Fruit fly (Drosophila melanogaster) whole organism, embryonic: ENCODE data around the gene gro.

Experiments
- Antp ChIP-seq: fragments of 200-800 bp; sonication (Bioruptor generic); optimal IDR thresholded peaks from 3 replicates; lab custom pipeline; 2016; ENCODE audit warnings: missing biosample characterization, missing genetic modification characterization
- Bgb ChIP-seq: fragments of 200-800 bp; sonication (Bioruptor generic); IDR thresholded peaks from 2 replicates; pipeline ENCODE4 v1.3.6; 2022; ENCODE audit warnings: missing biosample characterization, missing genetic modification characterization; ENCODE audit not compliant: partially characterized antibody
- BtbVII ChIP-seq: fragments of 200-800 bp; sonication (Bioruptor generic); optimal IDR thresholded peaks from 3 replicates; lab custom pipeline; 2017; ENCODE audit warnings: missing biosample characterization, mild to moderate bottlenecking, missing genetic modification characterization
- CG10147 ChIP-seq: fragments of 200-800 bp; sonication (Bioruptor generic); optimal IDR thresholded peaks from 2 replicates; lab custom pipeline; 2019; ENCODE audit warnings: missing biosample characterization, mild to moderate bottlenecking, missing genetic modification characterization, moderate library complexity
- CG1024 ChIP-seq: fragments of 200-800 bp; sonication (Bioruptor generic); IDR thresholded peaks from 2 replicates; pipeline ENCODE4 v1.3.6; 2022; ENCODE audit warnings: missing biosample characterization, missing genetic modification characterization
- CG10543 ChIP-seq: fragments of 200-800 bp; sonication (Bioruptor generic); optimal IDR thresholded peaks from 3 replicates; lab custom pipeline; 2017; ENCODE audit warnings: missing biosample characterization, mild to moderate bottlenecking, missing genetic modification characterization, moderate library complexity
- CG10959 ChIP-seq: fragments of 200-800 bp; sonication (Bioruptor generic); IDR thresholded peaks from 2 replicates; pipeline ENCODE4 v1.3.6; 2022; ENCODE audit warnings: missing biosample characterization, missing genetic modification characterization
- CG11085 ChIP-seq: fragments of 200-800 bp; sonication (Bioruptor generic); IDR thresholded peaks from 2 replicates; pipeline ENCODE4 v1.3.6; 2022; ENCODE audit warnings: missing biosample characterization, missing genetic modification characterization
- CG11504 ChIP-seq: fragments of 200-800 bp; sonication (Bioruptor generic); optimal IDR thresholded peaks from 3 replicates; lab custom pipeline; 2019; ENCODE audit warnings: missing biosample characterization, mild to moderate bottlenecking, missing genetic modification characterization, moderate library complexity
- CG12071 ChIP-seq: fragments of 200-800 bp; sonication (Bioruptor generic); optimal IDR thresholded peaks from 3 replicates; lab custom pipeline; 2018; ENCODE audit warnings: missing biosample characterization, mild to moderate bottlenecking, missing genetic modification characterization
- CG13296 ChIP-seq: fragments of 200-800 bp; sonication (Bioruptor generic); optimal IDR thresholded peaks from 3 replicates; lab custom pipeline; 2018; ENCODE audit warnings: missing biosample characterization, mild to moderate bottlenecking, missing genetic modification characterization
- CG15269 ChIP-seq: fragments of 200-800 bp; sonication (Bioruptor generic); optimal IDR thresholded peaks from 2 replicates; lab custom pipeline; 2018; ENCODE audit warnings: missing biosample characterization, mild to moderate bottlenecking, missing genetic modification characterization, moderate library complexity
- CG17328 ChIP-seq: fragments of 200-800 bp; sonication (Bioruptor generic); IDR thresholded peaks from 2 replicates; pipeline ENCODE4 v1.3.6; 2022; ENCODE audit warnings: missing biosample characterization, missing genetic modification characterization
- CG4854 ChIP-seq: fragments of 200-800 bp; sonication (Bioruptor generic); optimal IDR thresholded peaks from 2 replicates; lab custom pipeline; 2016; ENCODE audit warnings: missing biosample characterization, missing genetic modification characterization, inconsistent platforms
- D19A ChIP-seq: fragments of 200-800 bp; optimal IDR thresholded peaks from 3 replicates; lab custom pipeline; 2019; ENCODE audit warnings: missing biosample characterization, mild to moderate bottlenecking, missing genetic modification characterization, moderate library complexity
- Eip74EF ChIP-seq, 2 experiments: fragments of 200-800 bp in 1 of 2; fragments of >200 bp in 1 of 2; sonication (Bioruptor generic) in 1 of 2; optimal IDR thresholded peaks; 2 replicates each; lab custom pipeline; 2017 to 2019; ENCODE audit warnings: missing biosample characterization in 2 of 2, missing genetic modification characterization in 2 of 2, mild to moderate bottlenecking in 1 of 2, moderate library complexity in 1 of 2
- Ets97D ChIP-seq: fragments of 200-800 bp; sonication (Bioruptor generic); optimal IDR thresholded peaks from 3 replicates; lab custom pipeline; 2016; ENCODE audit warnings: missing biosample characterization, missing genetic modification characterization
- Fer1 ChIP-seq: fragments of 200-800 bp; sonication (Bioruptor generic); optimal IDR thresholded peaks from 2 replicates; lab custom pipeline; 2017; ENCODE audit warnings: missing biosample characterization, mild to moderate bottlenecking, missing genetic modification characterization
- Fer2 ChIP-seq: fragments of 200-800 bp; sonication (Bioruptor generic); optimal IDR thresholded peaks from 2 replicates; lab custom pipeline; 2018; ENCODE audit warnings: missing biosample characterization, mild to moderate bottlenecking, missing genetic modification characterization, moderate library complexity
- Fer3 ChIP-seq: fragments of 200-800 bp; sonication (Bioruptor generic); optimal IDR thresholded peaks from 2 replicates; lab custom pipeline; 2018; ENCODE audit warnings: missing biosample characterization, mild to moderate bottlenecking, missing genetic modification characterization, moderate library complexity
- GATAe ChIP-seq: fragments of 200-800 bp; sonication (Bioruptor generic); conservative IDR thresholded peaks from 2 replicates; pipeline ENCODE4 v1.3.6; 2022; ENCODE audit warnings: missing biosample characterization, missing genetic modification characterization
- Hr3 ChIP-seq: fragments of 200-800 bp; sonication (Bioruptor generic); optimal IDR thresholded peaks from 3 replicates; lab custom pipeline; 2016; ENCODE audit warnings: missing biosample characterization, missing genetic modification characterization
- Hr51 ChIP-seq, 2 experiments: fragments of 200-800 bp; sonication (Bioruptor generic); optimal IDR thresholded peaks; 2 replicates in 1 of 2; 3 replicates in 1 of 2; lab custom pipeline; 2016 to 2018; ENCODE audit warnings: missing biosample characterization in 2 of 2, missing genetic modification characterization in 2 of 2, mild to moderate bottlenecking in 1 of 2, moderate library complexity in 1 of 2
- Max ChIP-seq: fragments of 200-800 bp; sonication (Bioruptor generic); optimal IDR thresholded peaks from 2 replicates; lab custom pipeline; 2016; ENCODE audit warnings: missing biosample characterization, mild to moderate bottlenecking, missing genetic modification characterization
- Med ChIP-seq: fragments of 200-800 bp; sonication (Bioruptor generic); peaks from one replicate; lab custom pipeline; 2016; ENCODE audit warnings: missing biosample characterization, missing genetic modification characterization, mild to moderate bottlenecking, inconsistent platforms, moderate library complexity
- Oli ChIP-seq: fragments of 200-800 bp; sonication (Bioruptor generic); optimal IDR thresholded peaks from 2 replicates; lab custom pipeline; 2018; ENCODE audit warnings: missing biosample characterization, mild to moderate bottlenecking, missing genetic modification characterization, moderate library complexity
- Ptx1 ChIP-seq: fragments of 200-800 bp; sonication (Bioruptor generic); IDR thresholded peaks from 2 replicates; pipeline ENCODE4 v1.3.6; 2022; ENCODE audit warnings: missing biosample characterization, missing genetic modification characterization
- bsh ChIP-seq, 2 experiments: fragments of 200-800 bp; sonication (Bioruptor generic); optimal IDR thresholded peaks; 2 replicates each; lab custom pipeline; 2017 to 2018; ENCODE audit warnings: mild to moderate bottlenecking in 2 of 2, missing biosample characterization in 2 of 2, missing genetic modification characterization in 2 of 2, moderate library complexity in 1 of 2
- crc ChIP-seq: fragments of 200-800 bp; sonication (Bioruptor generic); optimal IDR thresholded peaks from 2 replicates; lab custom pipeline; 2016; ENCODE audit warnings: missing biosample characterization, missing genetic modification characterization
- dmrt99B ChIP-seq: fragments of 200-800 bp; sonication (Bioruptor generic); optimal IDR thresholded peaks from 2 replicates; lab custom pipeline; 2018; ENCODE audit warnings: missing biosample characterization, mild to moderate bottlenecking, missing genetic modification characterization, moderate library complexity
- fd102C ChIP-seq: fragments of 200-800 bp; sonication (Bioruptor generic); optimal IDR thresholded peaks from 2 replicates; lab custom pipeline; 2018; ENCODE audit warnings: missing biosample characterization, mild to moderate bottlenecking, missing genetic modification characterization, moderate library complexity
- fu2 ChIP-seq: fragments of 200-800 bp; sonication (Bioruptor generic); optimal IDR thresholded peaks from 2 replicates; lab custom pipeline; 2016; ENCODE audit warnings: missing biosample characterization, missing genetic modification characterization
- gfzf ChIP-seq: fragments of 200-800 bp; sonication (Bioruptor generic); optimal IDR thresholded peaks from 2 replicates; lab custom pipeline; 2016; ENCODE audit warnings: missing biosample characterization, mild to moderate bottlenecking, missing genetic modification characterization, moderate library complexity
- gt ChIP-seq: fragments of 200-800 bp; sonication (Bioruptor generic); IDR thresholded peaks from 2 replicates; pipeline ENCODE4 v1.3.6; 2022; ENCODE audit warnings: missing biosample characterization, missing genetic modification characterization
- ham ChIP-seq: fragments of 200-800 bp; sonication (Bioruptor generic); IDR thresholded peaks from 2 replicates; pipeline ENCODE4 v1.3.6; 2022; ENCODE audit warnings: missing biosample characterization, missing genetic modification characterization
- klu ChIP-seq: fragments of 200-800 bp; sonication (Bioruptor generic); IDR thresholded peaks from 2 replicates; pipeline ENCODE4 v1.3.6; 2022; ENCODE audit warnings: missing biosample characterization, missing genetic modification characterization
- knrl ChIP-seq: fragments of 200-800 bp; sonication (Bioruptor generic); IDR thresholded peaks from 3 replicates; pipeline ENCODE4 v1.3.6; 2022; ENCODE audit warnings: missing biosample characterization, missing genetic modification characterization; ENCODE audit not compliant: partially characterized antibody
- maf-S ChIP-seq: fragments of 200-800 bp; sonication (Bioruptor generic); optimal IDR thresholded peaks from 2 replicates; lab custom pipeline; 2016; ENCODE audit warnings: missing biosample characterization, missing genetic modification characterization
- nerfin-2 ChIP-seq: fragments of 200-800 bp; sonication (Bioruptor generic); IDR thresholded peaks from 2 replicates; pipeline ENCODE4 v1.3.6; 2022; ENCODE audit warnings: missing biosample characterization, missing genetic modification characterization; ENCODE audit not compliant: partially characterized antibody
- p53 ChIP-seq: fragments of 200-800 bp; sonication (Bioruptor generic); optimal IDR thresholded peaks from 2 replicates; lab custom pipeline; 2016; ENCODE audit warnings: missing biosample characterization, missing genetic modification characterization
- prd ChIP-seq, 3 experiments: fragments of >200 bp in 2 of 3; fragments of 200-800 bp in 1 of 3; sonication (Bioruptor generic) in 1 of 3; optimal IDR thresholded peaks in 2 of 3; IDR thresholded peaks in 1 of 3; 2 replicates in 2 of 3; 3 replicates in 1 of 3; pipeline versions ENCODE4 v1.3.6 to Lab custom; 2017 to 2022; ENCODE audit warnings: missing biosample characterization in 1 of 3, missing genetic modification characterization in 1 of 3
- scrt ChIP-seq: fragments of 200-800 bp; sonication (Bioruptor generic); optimal IDR thresholded peaks from 2 replicates; lab custom pipeline; 2018; ENCODE audit warnings: missing biosample characterization, mild to moderate bottlenecking, missing genetic modification characterization, moderate library complexity
- sob ChIP-seq: fragments of 200-800 bp; sonication (Bioruptor generic); IDR thresholded peaks from 2 replicates; pipeline ENCODE4 v1.3.6; 2022; ENCODE audit warnings: missing biosample characterization, missing genetic modification characterization
- tgo ChIP-seq: fragments of 200-800 bp; sonication (Bioruptor generic); IDR thresholded peaks from 3 replicates; pipeline ENCODE4 v1.3.6; 2022; ENCODE audit warnings: missing biosample characterization, missing genetic modification characterization
- tin ChIP-seq: fragments of 200-800 bp; sonication (Bioruptor generic); optimal IDR thresholded peaks from 3 replicates; lab custom pipeline; 2016; ENCODE audit warnings: missing biosample characterization, missing genetic modification characterization
- tx ChIP-seq: fragments of 200-800 bp; sonication (Bioruptor generic); optimal IDR thresholded peaks from 2 replicates; lab custom pipeline; 2016; ENCODE audit warnings: missing biosample characterization, missing genetic modification characterization
- zfh1 ChIP-seq: fragments of 200-800 bp; sonication (Bioruptor generic); IDR thresholded peaks from 3 replicates; pipeline ENCODE4 v1.3.6; 2022; ENCODE audit warnings: missing biosample characterization, missing genetic modification characterization

Gene gro

DNA sequence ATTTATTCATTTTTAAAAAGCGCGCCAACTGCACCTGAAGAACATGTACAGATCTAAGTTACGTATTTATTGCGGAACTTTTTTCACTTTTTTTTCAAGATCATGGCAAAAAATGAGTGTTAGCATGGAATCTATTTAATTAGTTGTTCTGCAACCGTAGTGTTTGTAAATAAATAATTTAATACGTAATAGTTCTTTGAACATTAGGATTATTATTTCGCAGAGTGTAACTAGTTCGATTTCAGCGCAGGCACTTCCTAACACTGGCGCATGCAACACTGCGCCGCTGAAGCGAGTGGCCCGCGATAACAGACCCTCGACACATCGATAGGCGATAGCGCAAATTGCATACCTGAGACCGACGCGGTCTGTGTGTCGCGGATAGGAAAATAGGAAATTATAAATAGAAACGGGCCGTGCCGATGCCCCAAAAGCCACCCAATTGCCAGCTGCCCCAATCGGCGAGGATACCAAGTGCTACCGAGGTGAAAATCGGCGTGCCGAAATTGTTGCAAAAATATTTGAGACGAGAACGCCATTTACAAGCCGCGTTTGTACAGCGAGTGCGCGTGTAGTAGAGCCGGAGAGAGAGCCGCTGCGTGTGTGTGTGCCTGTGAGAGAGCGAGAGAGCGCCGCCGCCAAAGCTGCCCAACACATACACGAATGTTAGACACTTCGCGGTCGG is at the start of gene gro (continued):
- peak; percentile 91 for TF ChIP-seq sob (GFP tag; lab: Robert Waterston, UW)
- peak; percentile 27 for TF ChIP-seq BtbVII (GFP tag; lab: Kevin White, UChicago)
- peak; percentile 76 for TF ChIP-seq knrl
- TF ChIP-seq Hr3 (GFP tag; lab: Kevin White, UChicago): peak; percentile 68
- peak; percentile 65 for TF ChIP-seq tgo (GFP tag; lab: Robert Waterston, UW)
- TF ChIP-seq nerfin-2: peak; percentile 78
- peak; percentile 40 for TF ChIP-seq gfzf (GFP tag; lab: Kevin White, UChicago)
- peak; percentile 97 for TF ChIP-seq Ets97D
- peak; percentile 83 for TF ChIP-seq maf-S (GFP tag; lab: Kevin White, UChicago)
- peak; percentile 4 for TF ChIP-seq D19A (tag; lab: Kevin White, UChicago)
- peak; percentile 53 to 72 for TF ChIP-seq Hr51 (GFP tag; optimal IDR thresholded peaks at IDR 0.05; lab: Kevin White, UChicago)
- peak; percentile 30 for TF ChIP-seq CG10147 (GFP tag; lab: Kevin White, UChicago)
- TF ChIP-seq tx (GFP tag; lab: Kevin White, UChicago): peak; percentile 46
- peak; percentile 47; the same call in 1 of the 2 replicates for TF ChIP-seq gt (GFP tag; lab: Robert Waterston, UW)
- peak; percentile 75 for TF ChIP-seq CG10543
- TF ChIP-seq ham (GFP tag; lab: Robert Waterston, UW): no peak
- TF ChIP-seq CG10959: peak; percentile 68
- peak; percentile 51 for TF ChIP-seq CG17328 (GFP tag; lab: Robert Waterston, UW)
- peak; percentile 72 for TF ChIP-seq CG4854 (GFP tag; lab: Kevin White, UChicago)
- TF ChIP-seq tin (GFP tag; lab: Kevin White, UChicago): peak; percentile 75
- TF ChIP-seq CG1024: peak; percentile 67
- no peak for TF ChIP-seq Eip74EF (GFP tag; optimal IDR thresholded peaks at IDR 0.05; lab: Kevin White, UChicago)
- peak; percentile 90 for TF ChIP-seq Bgb
- TF ChIP-seq Fer2 (tag; lab: Kevin White, UChicago): peak; percentile 44
- peak; percentile 98 for TF ChIP-seq Med
- TF ChIP-seq Fer1: peak; percentile 49
- TF ChIP-seq Ptx1 (GFP tag; lab: Robert Waterston, UW): peak; percentile 75
- TF ChIP-seq Oli (tag; lab: Kevin White, UChicago): peak; percentile 30
- TF ChIP-seq dmrt99B (tag; lab: Kevin White, UChicago): peak; percentile 49
- TF ChIP-seq zfh1 (GFP tag; lab: Robert Waterston, UW): peak; percentile 66; the same call in 2 of the 3 replicates
- TF ChIP-seq crc (GFP tag; lab: Kevin White, UChicago): peak; percentile 54
- TF ChIP-seq CG13296: peak; percentile 8
- peak; percentile 34 for TF ChIP-seq scrt (GFP tag; lab: Kevin White, UChicago)
- peak; percentile 57 for TF ChIP-seq CG11504 (tag; lab: Kevin White, UChicago)
- peak; percentile 7 for TF ChIP-seq CG12071 (GFP tag; lab: Kevin White, UChicago)
- peak in 1 of 2 experiments; percentile 64 for TF ChIP-seq bsh (GFP tag; optimal IDR thresholded peaks at IDR 0.05; lab: Kevin White, UChicago)
- no peak for TF ChIP-seq prd (optimal IDR thresholded peaks at IDR 0.05; lab: Kevin White, UChicago)
- TF ChIP-seq prd (GFP tag; IDR thresholded peaks at IDR 0.05; lab: Robert Waterston, UW): peak; percentile 66; the same call in 2 of the 3 replicates
- peak; percentile 74 for TF ChIP-seq Max (GFP tag; lab: Kevin White, UChicago)
- no peak for TF ChIP-seq GATAe (GFP tag; lab: Robert Waterston, UW)
- TF ChIP-seq p53 (GFP tag; lab: Kevin White, UChicago): peak; percentile 68
- TF ChIP-seq fd102C: peak; percentile 34
- 0 out of 2 replicates have a peak, but pooled peaks have one; percentile 22 for TF ChIP-seq klu (GFP tag; lab: Robert Waterston, UW)
- TF ChIP-seq CG11085 (GFP tag; lab: Robert Waterston, UW): peak; percentile 60; the same call in 1 of the 2 replicates
- peak; percentile 58 for TF ChIP-seq CG15269
- peak; percentile 65 for TF ChIP-seq Fer3
- TF ChIP-seq Antp: peak; percentile 75
- peak; percentile 75 for TF ChIP-seq fu2 (GFP tag; lab: Kevin White, UChicago)
